Comparison of ENCODE assay signal across 5 worm cellular contexts in the genomic region with DNA sequence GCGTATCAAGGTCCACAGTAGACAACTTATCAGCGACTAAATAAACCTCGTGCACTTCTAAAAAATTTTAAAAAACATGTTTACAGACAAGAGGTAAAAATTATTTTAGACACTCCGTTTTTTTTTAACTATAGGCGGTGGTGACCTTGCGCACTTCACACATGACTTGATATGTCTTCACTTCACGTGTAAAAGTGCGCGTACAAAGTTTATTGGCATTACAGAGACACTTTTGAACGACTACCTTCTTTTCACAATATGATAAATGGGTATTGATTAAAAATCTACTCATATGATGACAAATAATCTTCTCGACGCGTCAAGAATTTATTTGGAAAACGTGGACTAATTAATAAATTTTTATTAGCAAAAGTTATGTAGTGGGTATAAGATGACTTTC.
TF ChIP-seq lines count a peak whose summit lies in the region.

No protein-coding gene starts in this region.

TF ChIP-seq in whole organism, L1 larva, 84 proteins besides CTCF, POLR2A, EP300 and RAD21 (continues in another document):
- TF ChIP-seq lin-14 (GFP tag; optimal IDR thresholded peaks at IDR 0.05; lab: Kevin White, UChicago) (peak; percentile 71), nhr-90 (tag; optimal IDR thresholded peaks at IDR 0.05; lab: Kevin White, UChicago; ENCODE audit: poor library complexity) (peak; percentile 26), unc-130 (tag; optimal IDR thresholded peaks at IDR 0.05; lab: Kevin White, UChicago) (peak; percentile 53), dpl-1 (GFP tag; optimal IDR thresholded peaks at IDR 0.05; lab: Kevin White, UChicago) (no peak), nhr-12 (tag; optimal IDR thresholded peaks at IDR 0.05; lab: Kevin White, UChicago) (no peak), blmp-1 (tag; optimal IDR thresholded peaks at IDR 0.05; lab: Kevin White, UChicago) (peak; percentile 40), nhr-84 (tag; optimal IDR thresholded peaks at IDR 0.05; lab: Kevin White, UChicago) (no peak), tbx-2 (tag; optimal IDR thresholded peaks at IDR 0.05; lab: Kevin White, UChicago) (peak; percentile 38), nhr-19 (GFP tag; conservative IDR thresholded peaks at IDR 0.05; lab: Robert Waterston, UW) (peak; percentile 60), ceh-90 (tag; optimal IDR thresholded peaks at IDR 0.05; lab: Kevin White, UChicago) (no peak), zag-1 (tag; optimal IDR thresholded peaks at IDR 0.05; lab: Kevin White, UChicago) (no peak), snu-23 (GFP tag; optimal IDR thresholded peaks at IDR 0.05; lab: Kevin White, UChicago) (peak; percentile 57), hlh-17 (GFP tag; optimal IDR thresholded peaks at IDR 0.05; lab: Kevin White, UChicago; ENCODE audit: borderline replicate concordance) (no peak), nhr-20 (tag; optimal IDR thresholded peaks at IDR 0.05; lab: Kevin White, UChicago) (peak; percentile 70), skn-1 (tag; optimal IDR thresholded peaks at IDR 0.05; lab: Kevin White, UChicago) (peak; percentile 83), nhr-47 (tag; optimal IDR thresholded peaks at IDR 0.05; lab: Kevin White, UChicago) (peak; percentile 32), hpl-2 (GFP tag; optimal IDR thresholded peaks at IDR 0.05; lab: Kevin White, UChicago) (no peak)

TF ChIP-seq in whole organism, L2 larva, 48 proteins besides CTCF, POLR2A, EP300 and RAD21 (continues in another document):
- TF ChIP-seq mbf-1 (tag; optimal IDR thresholded peaks at IDR 0.05; lab: Kevin White, UChicago) (no peak), nhr-25 (tag; optimal IDR thresholded peaks at IDR 0.05; lab: Kevin White, UChicago) (peak; percentile 77), nhr-129 (tag; optimal IDR thresholded peaks at IDR 0.05; lab: Kevin White, UChicago) (peak; percentile 17), gmeb-1 (tag; optimal IDR thresholded peaks at IDR 0.05; lab: Kevin White, UChicago) (peak; percentile 19), mab-5 (tag; optimal IDR thresholded peaks at IDR 0.05; lab: Kevin White, UChicago) (no peak), skn-1 (tag; optimal IDR thresholded peaks at IDR 0.05; lab: Kevin White, UChicago) (no peak), C34F6.9 (tag; optimal IDR thresholded peaks at IDR 0.05; lab: Kevin White, UChicago) (no peak), unc-39 (tag; optimal IDR thresholded peaks at IDR 0.05; lab: Kevin White, UChicago) (no peak), egl-27 (tag; optimal IDR thresholded peaks at IDR 0.05; lab: Kevin White, UChicago) (no peak), ama-1 (optimal IDR thresholded peaks at IDR 0.05; lab: Kevin White, UChicago) (no peak), snpc-4 (tag; optimal IDR thresholded peaks at IDR 0.05; lab: Kevin White, UChicago) (no peak), Y55F3AM.14 (GFP tag; optimal IDR thresholded peaks at IDR 0.05; lab: Kevin White, UChicago) (no peak), elt-1 (tag; optimal IDR thresholded peaks at IDR 0.05; lab: Kevin White, UChicago) (no peak), aly-2 (tag; optimal IDR thresholded peaks at IDR 0.05; lab: Kevin White, UChicago) (no peak), nhr-77 (tag; optimal IDR thresholded peaks at IDR 0.05; lab: Kevin White, UChicago) (no peak), nhr-237 (tag; optimal IDR thresholded peaks at IDR 0.05; lab: Kevin White, UChicago) (no peak), nhr-21 (tag; optimal IDR thresholded peaks at IDR 0.05; lab: Kevin White, UChicago) (peak; percentile 71), lin-13 (GFP tag; optimal IDR thresholded peaks at IDR 0.05; lab: Kevin White, UChicago) (no peak), unc-55 (GFP tag; optimal IDR thresholded peaks at IDR 0.05; lab: Kevin White, UChicago) (no peak)

TF ChIP-seq in whole organism, L3 larva, 47 proteins besides CTCF, POLR2A, EP300 and RAD21:
- peak; percentile 72 for TF ChIP-seq nhr-25 (tag; optimal IDR thresholded peaks at IDR 0.05; lab: Kevin White, UChicago)
- TF ChIP-seq jun-1 (tag; optimal IDR thresholded peaks at IDR 0.05; lab: Kevin White, UChicago): no peak
- no peak for TF ChIP-seq zag-1 (tag; optimal IDR thresholded peaks at IDR 0.05; lab: Kevin White, UChicago)
- no peak for TF ChIP-seq ceh-82 (tag; optimal IDR thresholded peaks at IDR 0.05; lab: Kevin White, UChicago)
- TF ChIP-seq nhr-43 (tag; optimal IDR thresholded peaks at IDR 0.05; lab: Kevin White, UChicago; ENCODE audit: poor library complexity, severe bottlenecking): peak; percentile 57
- TF ChIP-seq ZK546.5 (tag; optimal IDR thresholded peaks at IDR 0.05; lab: Kevin White, UChicago): no peak
- no peak for TF ChIP-seq elt-1 (tag; optimal IDR thresholded peaks at IDR 0.05; lab: Kevin White, UChicago)
- TF ChIP-seq nhr-23 (tag; optimal IDR thresholded peaks at IDR 0.05; lab: Kevin White, UChicago): peak; percentile 21
- no peak for TF ChIP-seq unc-62 (GFP tag; optimal IDR thresholded peaks at IDR 0.05; lab: Kevin White, UChicago)

TF ChIP-seq in whole organism, L4 larva, 104 proteins besides CTCF, POLR2A, EP300 and RAD21 (continues in another document):
- peak in 1 of 2 experiments; percentile 68 for TF ChIP-seq mdl-1 (tag; optimal IDR thresholded peaks at IDR 0.05; lab: Kevin White, UChicago)
- TF ChIP-seq aha-1 (tag; lab: Kevin White, UChicago): no peak
- no peak for TF ChIP-seq T26A8.4 (GFP tag; IDR thresholded peaks at IDR 0.05; lab: Robert Waterston, UW)
- TF ChIP-seq ztf-7 (tag; optimal IDR thresholded peaks at IDR 0.05; lab: Kevin White, UChicago): no peak
- no peak for TF ChIP-seq nhr-102 (tag; optimal IDR thresholded peaks at IDR 0.05; lab: Kevin White, UChicago)
- no peak for TF ChIP-seq tra-1 (GFP tag; IDR thresholded peaks at IDR 0.05; lab: Robert Waterston, UW)
- no peak for TF ChIP-seq snpc-4 (tag; optimal IDR thresholded peaks at IDR 0.05; lab: Kevin White, UChicago)
- TF ChIP-seq fkh-10 (GFP tag; optimal IDR thresholded peaks at IDR 0.05; lab: Kevin White, UChicago): no peak
- no peak for TF ChIP-seq ceh-20 (GFP tag; IDR thresholded peaks at IDR 0.05; lab: Robert Waterston, UW)
- TF ChIP-seq unc-62 (GFP tag; optimal IDR thresholded peaks at IDR 0.05 in 1 of 2; lab: Kevin White, UChicago): peak in 1 of 2 experiments; percentile 42
- no peak for TF ChIP-seq unc-62 (tag; optimal IDR thresholded peaks at IDR 0.05; lab: Kevin White, UChicago)
- TF ChIP-seq mxl-3 (GFP tag; optimal IDR thresholded peaks at IDR 0.05; lab: Kevin White, UChicago): peak; percentile 35
- no peak for TF ChIP-seq dmd-8 (GFP tag; IDR thresholded peaks at IDR 0.05; lab: Robert Waterston, UW)
- no peak for TF ChIP-seq pha-4 (GFP tag; IDR thresholded peaks at IDR 0.05; lab: Robert Waterston, UW)
- TF ChIP-seq pha-4 (tag; optimal IDR thresholded peaks at IDR 0.05; lab: Kevin White, UChicago): no peak
- TF ChIP-seq F10B5.3 (tag; optimal IDR thresholded peaks at IDR 0.05; lab: Kevin White, UChicago): no peak
- TF ChIP-seq lsy-2 (tag; optimal IDR thresholded peaks at IDR 0.05; lab: Kevin White, UChicago): peak in 1 of 2 experiments; percentile 7
- no peak for TF ChIP-seq mdt-29 (GFP tag; IDR thresholded peaks at IDR 0.05; lab: Robert Waterston, UW)
- no peak for TF ChIP-seq dmd-9 (GFP tag; IDR thresholded peaks at IDR 0.05; lab: Robert Waterston, UW)
- TF ChIP-seq ZK546.5 (tag; optimal IDR thresholded peaks at IDR 0.05; lab: Kevin White, UChicago): no peak
- no peak for TF ChIP-seq ztf-11 (tag; optimal IDR thresholded peaks at IDR 0.05; lab: Kevin White, UChicago)
- TF ChIP-seq ctbp-1 (GFP tag; IDR thresholded peaks at IDR 0.05; lab: Robert Waterston, UW): no peak
- TF ChIP-seq ceh-32 (tag; optimal IDR thresholded peaks at IDR 0.05; lab: Kevin White, UChicago; ENCODE audit: poor library complexity): no peak
- no peak for TF ChIP-seq duxl-1 (tag; optimal IDR thresholded peaks at IDR 0.05; lab: Kevin White, UChicago; ENCODE audit: poor library complexity)
- TF ChIP-seq Y75B8A.6 (GFP tag; IDR thresholded peaks at IDR 0.05; lab: Robert Waterston, UW): no peak

TF ChIP-seq in whole organism, young adult, 124 proteins besides CTCF, POLR2A, EP300 and RAD21:
- no peak for TF ChIP-seq B0261.1 (tag; optimal IDR thresholded peaks at IDR 0.05; lab: Kevin White, UChicago)
- no peak for TF ChIP-seq tbp1 (GFP tag; optimal IDR thresholded peaks at IDR 0.05; lab: Kevin White, UChicago)
- no peak for TF ChIP-seq pha-4 (tag; optimal IDR thresholded peaks at IDR 0.05; lab: Kevin White, UChicago)
- TF ChIP-seq ztf-26 (tag; optimal IDR thresholded peaks at IDR 0.05; lab: Kevin White, UChicago): peak; percentile 51
- peak; percentile 48 for TF ChIP-seq lin-40 (tag; optimal IDR thresholded peaks at IDR 0.05; lab: Kevin White, UChicago)
- TF ChIP-seq rpc-1 (optimal IDR thresholded peaks at IDR 0.05; lab: Kevin White, UChicago): no peak
- no peak for TF ChIP-seq rpc-1 (tag; optimal IDR thresholded peaks at IDR 0.05; lab: Kevin White, UChicago)
